Fruit fly (Drosophila melanogaster) whole organism, prepupa: ENCODE results near the gene Septin1.

Experiments
- Lpt ChIP-seq: fragments of 200-800 bp; sonication (Bioruptor generic); optimal IDR thresholded peaks from 3 replicates; lab custom pipeline; 2016; ENCODE audit warnings: missing biosample characterization, missing genetic modification characterization
- OdsH ChIP-seq: fragments of 200-800 bp; sonication (Bioruptor generic); optimal IDR thresholded peaks from 3 replicates; lab custom pipeline; 2016; ENCODE audit warnings: missing biosample characterization, missing genetic modification characterization
- fkh ChIP-seq: fragments of 200-800 bp; sonication (Bioruptor generic); optimal IDR thresholded peaks from 3 replicates; lab custom pipeline; 2017; ENCODE audit warnings: missing biosample characterization, mild to moderate bottlenecking, missing genetic modification characterization, moderate library complexity

DNA sequence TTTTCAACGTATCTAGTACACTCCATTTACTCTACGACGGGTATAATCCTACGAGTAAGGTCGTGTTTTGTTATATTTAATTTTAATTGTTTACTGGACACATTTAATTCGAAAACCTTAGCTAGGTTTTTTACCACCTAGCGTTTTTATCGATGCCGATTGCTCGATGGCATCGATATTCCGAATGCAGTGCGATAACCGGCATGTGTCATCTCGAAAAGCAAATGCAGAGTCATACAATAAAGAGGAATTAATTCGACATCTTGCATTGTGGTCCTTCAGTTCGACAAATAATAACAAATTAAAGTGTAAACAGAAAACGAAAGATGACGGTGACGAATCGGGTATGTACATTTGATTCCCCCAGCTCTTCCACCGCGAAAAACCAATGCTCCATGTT is 42.2 kb upstream of the Septin1 start, which contains the start of gene Rpt6:
- TF ChIP-seq Lpt (GFP tag; lab: Kevin White, UChicago) = no peak
- no peak for TF ChIP-seq OdsH (GFP tag; lab: Kevin White, UChicago)
- no peak for TF ChIP-seq fkh (GFP tag; lab: Kevin White, UChicago)
